Fruit fly (Drosophila melanogaster): ENCODE data around the gene CG2924.

Gene CG2924

DNA sequence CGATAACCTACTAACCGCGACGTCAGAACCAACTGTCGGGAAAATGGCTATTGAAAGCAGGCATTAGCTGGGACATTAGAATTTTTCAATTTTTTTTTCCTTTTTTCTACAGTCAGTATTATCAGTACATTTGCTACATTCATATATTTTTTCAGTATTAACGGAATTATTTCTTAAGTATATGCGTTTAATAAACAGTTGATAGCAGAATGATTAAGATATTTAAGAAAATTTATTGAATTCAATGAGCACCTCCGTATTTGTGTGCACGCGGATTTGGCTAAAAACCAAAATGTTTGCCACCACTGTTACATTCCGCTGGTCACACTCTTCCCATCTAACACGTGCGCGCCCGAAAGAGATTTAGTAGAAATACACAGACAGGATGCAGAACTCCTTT is 8.1 kb downstream of the CG2924 start, which contains the start of the genes temp and CG3071 (continued):
- no peak for TF ChIP-seq CG10321 (GFP tag; IDR thresholded peaks at IDR 0.05)
- TF ChIP-seq CG1024 (GFP tag; IDR thresholded peaks at IDR 0.05) = no peak
- no peak for TF ChIP-seq prd (optimal IDR thresholded peaks at IDR 0.05)
- peak; percentile 66; the same call in 2 of the 3 replicates for TF ChIP-seq prd (GFP tag; IDR thresholded peaks at IDR 0.05)
- no peak for TF ChIP-seq CG2875 (GFP tag; optimal IDR thresholded peaks at IDR 0.05)
- TF ChIP-seq CG34376 (GFP tag; optimal IDR thresholded peaks at IDR 0.05) = peak; percentile 64
- TF ChIP-seq seq (GFP tag; IDR thresholded peaks at IDR 0.05) = no peak
- no peak for TF ChIP-seq Gsc (GFP tag; IDR thresholded peaks at IDR 0.05)
- TF ChIP-seq H15 (GFP tag; IDR thresholded peaks at IDR 0.05) = no peak
- peak; percentile 47 for TF ChIP-seq tx (GFP tag; optimal IDR thresholded peaks at IDR 0.05)
- TF ChIP-seq CG4854 (GFP tag; optimal IDR thresholded peaks at IDR 0.05) = no peak
- no peak for TF ChIP-seq Sox102F (GFP tag; optimal IDR thresholded peaks at IDR 0.05)
- TF ChIP-seq Deaf1 (tag; optimal IDR thresholded peaks at IDR 0.05) = peak; percentile 30
- no peak for TF ChIP-seq fru (optimal IDR thresholded peaks at IDR 0.05)
- peak; percentile 67 for TF ChIP-seq CG9437 (GFP tag; optimal IDR thresholded peaks at IDR 0.05)
- peak; percentile 27 for TF ChIP-seq Myb (GFP tag; optimal IDR thresholded peaks at IDR 0.05)
- TF ChIP-seq exex (tag; optimal IDR thresholded peaks at IDR 0.05) = peak; percentile 24
- TF ChIP-seq CG10654 (GFP tag; optimal IDR thresholded peaks at IDR 0.05) = peak; percentile 9
- peak; percentile 56 for TF ChIP-seq nerfin-1 (tag; optimal IDR thresholded peaks at IDR 0.05)
- TF ChIP-seq crp (GFP tag; optimal IDR thresholded peaks at IDR 0.05) = peak; percentile 42 to 83
- TF ChIP-seq ap (GFP tag; IDR thresholded peaks at IDR 0.05) = no peak
- peak; percentile 79 for TF ChIP-seq YL-1 (GFP tag; optimal IDR thresholded peaks at IDR 0.05)
- TF ChIP-seq CTCF (GFP tag; optimal IDR thresholded peaks at IDR 0.05) = no peak
- TF ChIP-seq Bteb2 (GFP tag; optimal IDR thresholded peaks at IDR 0.05) = peak; percentile 21
- no peak for TF ChIP-seq tna (GFP tag; IDR thresholded peaks at IDR 0.05; ENCODE audit: partially characterized antibody)
- no peak for TF ChIP-seq Ets65A (GFP tag)
- TF ChIP-seq CG4282 (GFP tag; optimal IDR thresholded peaks at IDR 0.05) = peak; percentile 31
- no peak for TF ChIP-seq z (GFP tag; IDR thresholded peaks at IDR 0.05)
- peak; percentile 70; the same call in 1 of the 2 replicates for TF ChIP-seq CG9215 (GFP tag; IDR thresholded peaks at IDR 0.05)
- no peak for TF ChIP-seq Sox100B (GFP tag; optimal IDR thresholded peaks at IDR 0.05)
- TF ChIP-seq CG7928 (GFP tag; optimal IDR thresholded peaks at IDR 0.05) = no peak
- no peak for TF ChIP-seq tup (GFP tag; optimal IDR thresholded peaks at IDR 0.05)
- no peak for TF ChIP-seq CG3838 (GFP tag; optimal IDR thresholded peaks at IDR 0.05)
- TF ChIP-seq ERR (GFP tag; optimal IDR thresholded peaks at IDR 0.05) = peak; percentile 40
- peak; percentile 69 for TF ChIP-seq Nf-YC (tag; optimal IDR thresholded peaks at IDR 0.05)
- TF ChIP-seq CG5245 (GFP tag; optimal IDR thresholded peaks at IDR 0.05) = no peak
- peak; percentile 66 for TF ChIP-seq CG30020 (tag; optimal IDR thresholded peaks at IDR 0.05)
- TF ChIP-seq NfI (GFP tag; optimal IDR thresholded peaks at IDR 0.05) = peak; percentile 54
- TF ChIP-seq pum (GFP tag; optimal IDR thresholded peaks at IDR 0.05) = peak; percentile 69
- TF ChIP-seq CG10147 (GFP tag; optimal IDR thresholded peaks at IDR 0.05) = peak; percentile 71
- no peak for TF ChIP-seq CG6654 (GFP tag; optimal IDR thresholded peaks at IDR 0.05)
- TF ChIP-seq Stat92E (GFP tag; optimal IDR thresholded peaks at IDR 0.05) = peak in 1 of 3 experiments; percentile 39
- TF ChIP-seq CG32772 (GFP tag; IDR thresholded peaks at IDR 0.05) = no peak; the same call in 1 of the 2 replicates
- TF ChIP-seq gfzf (GFP tag; optimal IDR thresholded peaks at IDR 0.05) = peak; percentile 64
- no peak for TF ChIP-seq CG6791 (GFP tag; IDR thresholded peaks at IDR 0.05; ENCODE audit: partially characterized antibody)
- peak; percentile 95 for TF ChIP-seq Max (GFP tag; optimal IDR thresholded peaks at IDR 0.05)
- peak; percentile 20 for TF ChIP-seq p53 (GFP tag; optimal IDR thresholded peaks at IDR 0.05)
- TF ChIP-seq chn (GFP tag; optimal IDR thresholded peaks at IDR 0.05) = peak; percentile 67
- peak; percentile 49 for TF ChIP-seq jumu (GFP tag; optimal IDR thresholded peaks at IDR 0.05)
- no peak for TF ChIP-seq hbn (GFP tag; IDR thresholded peaks at IDR 0.05; ENCODE audit: partially characterized antibody)
- TF ChIP-seq vnd (GFP tag; IDR thresholded peaks at IDR 0.05; ENCODE audit: partially characterized antibody) = no peak
- no peak for TF ChIP-seq tio (GFP tag; optimal IDR thresholded peaks at IDR 0.05)

Measured in whole organism, embryonic.